Fruit fly (Drosophila melanogaster) whole organism, embryonic: ENCODE measurements around the gene CG14820.

Experiments used
- Blimp-1 ChIP-seq: fragments of 200-800 bp; sonication (Bioruptor generic); optimal IDR thresholded peaks from 3 replicates; lab custom pipeline; 2018; ENCODE audit warnings: missing biosample characterization, missing genetic modification characterization, mild to moderate bottlenecking, moderate library complexity, missing genetic modification reagents
- CG10147 ChIP-seq: fragments of 200-800 bp; sonication (Bioruptor generic); optimal IDR thresholded peaks from 2 replicates; lab custom pipeline; 2019; ENCODE audit warnings: missing biosample characterization, mild to moderate bottlenecking, missing genetic modification characterization, moderate library complexity
- CG10979 ChIP-seq: fragments of 200-800 bp; sonication (Bioruptor generic); optimal IDR thresholded peaks from 2 replicates; lab custom pipeline; 2018; ENCODE audit warnings: missing biosample characterization, mild to moderate bottlenecking, missing genetic modification characterization, moderate library complexity
- CG14441 ChIP-seq: fragments of 200-800 bp; sonication (Bioruptor generic); IDR thresholded peaks from 2 replicates; pipeline ENCODE4 v1.3.6; 2022; ENCODE audit warnings: missing biosample characterization, missing genetic modification characterization
- CG15011 ChIP-seq: fragments of 200-800 bp; sonication (Bioruptor generic); optimal IDR thresholded peaks from 3 replicates; lab custom pipeline; 2018; ENCODE audit warnings: missing biosample characterization, mild to moderate bottlenecking, missing genetic modification characterization
- CG1529 ChIP-seq: fragments of 200-800 bp; sonication (Bioruptor generic); optimal IDR thresholded peaks from 3 replicates; lab custom pipeline; 2018; ENCODE audit warnings: missing biosample characterization, missing genetic modification characterization
- CG15601 ChIP-seq: fragments of 200-800 bp; sonication (Bioruptor generic); optimal IDR thresholded peaks from 3 replicates; lab custom pipeline; 2019; ENCODE audit warnings: missing biosample characterization, mild to moderate bottlenecking, missing genetic modification characterization, moderate library complexity
- CG2678 ChIP-seq: fragments of 200-800 bp; sonication (Bioruptor generic); optimal IDR thresholded peaks from 3 replicates; lab custom pipeline; 2019; ENCODE audit warnings: missing biosample characterization, mild to moderate bottlenecking, missing genetic modification characterization, moderate library complexity
- CG30403 ChIP-seq: fragments of 200-800 bp; sonication (Bioruptor generic); optimal IDR thresholded peaks from 3 replicates; lab custom pipeline; 2016; ENCODE audit warnings: missing biosample characterization, missing genetic modification characterization
- CG31224 ChIP-seq: fragments of 200-800 bp; sonication (Bioruptor generic); IDR thresholded peaks from 2 replicates; pipeline ENCODE4 v1.3.6; 2022; ENCODE audit warnings: missing biosample characterization, missing genetic modification characterization
- CG31365 ChIP-seq: fragments of 200-800 bp; sonication (Bioruptor generic); optimal IDR thresholded peaks from 2 replicates; lab custom pipeline; 2018; ENCODE audit warnings: missing biosample characterization, mild to moderate bottlenecking, missing genetic modification characterization
- CG31441 ChIP-seq: fragments of 200-800 bp; sonication (Bioruptor generic); IDR thresholded peaks from 2 replicates; pipeline ENCODE4 v1.3.6; 2022; ENCODE audit warnings: missing biosample characterization, missing genetic modification characterization
- CG32767 ChIP-seq: fragments of 200-800 bp; sonication (Bioruptor generic); IDR thresholded peaks from 2 replicates; pipeline ENCODE4 v1.3.6; 2022; ENCODE audit warnings: missing biosample characterization, missing genetic modification characterization
- CG4424 ChIP-seq: fragments of 200-800 bp; sonication (Bioruptor generic); optimal IDR thresholded peaks from 3 replicates; lab custom pipeline; 2016; ENCODE audit warnings: missing biosample characterization, missing genetic modification characterization
- CG6175 ChIP-seq: fragments of 200-800 bp; sonication (Bioruptor generic); IDR thresholded peaks from 3 replicates; pipeline ENCODE4 v1.3.6; 2022; ENCODE audit warnings: missing biosample characterization, missing genetic modification characterization
- CG6765 ChIP-seq: fragments of 200-800 bp; sonication (Bioruptor generic); optimal IDR thresholded peaks from 3 replicates; lab custom pipeline; 2017; ENCODE audit warnings: missing biosample characterization, mild to moderate bottlenecking, missing genetic modification characterization
- CG6813 ChIP-seq: fragments of 200-800 bp; sonication (Bioruptor generic); optimal IDR thresholded peaks from 2 replicates; lab custom pipeline; 2017; ENCODE audit warnings: missing biosample characterization, missing genetic modification characterization, mild to moderate bottlenecking, moderate library complexity, missing genetic modification reagents
- CG7372 ChIP-seq: fragments of 200-800 bp; sonication (Bioruptor generic); IDR thresholded peaks from 2 replicates; pipeline ENCODE4 v1.3.6; 2022; ENCODE audit warnings: missing biosample characterization, missing genetic modification characterization
- CG7745 ChIP-seq: fragments of 200-800 bp; sonication (Bioruptor generic); optimal IDR thresholded peaks from 2 replicates; lab custom pipeline; 2018; ENCODE audit warnings: missing biosample characterization, mild to moderate bottlenecking, missing genetic modification characterization, moderate library complexity
- CG7786 ChIP-seq: fragments of 200-800 bp; sonication (Bioruptor generic); optimal IDR thresholded peaks from 2 replicates; lab custom pipeline; 2016; ENCODE audit warnings: missing biosample characterization, missing genetic modification characterization
- CrebB ChIP-seq: fragments of 200-800 bp; sonication (Bioruptor generic); optimal IDR thresholded peaks from 3 replicates; lab custom pipeline; 2018; ENCODE audit warnings: missing biosample characterization, mild to moderate bottlenecking, missing genetic modification characterization
- Doc2 ChIP-seq: fragments of 200-800 bp; sonication (Bioruptor generic); IDR thresholded peaks from 2 replicates; pipeline ENCODE4 v1.3.6; 2022; ENCODE audit warnings: missing biosample characterization, missing genetic modification characterization
- E2f2 ChIP-seq: fragments of 200-800 bp; sonication (Bioruptor generic); IDR thresholded peaks from 2 replicates; pipeline ENCODE4 v1.3.6; 2022; ENCODE audit warnings: missing biosample characterization, missing genetic modification characterization
- Fer1 ChIP-seq: fragments of 200-800 bp; sonication (Bioruptor generic); optimal IDR thresholded peaks from 2 replicates; lab custom pipeline; 2017; ENCODE audit warnings: missing biosample characterization, mild to moderate bottlenecking, missing genetic modification characterization
- Fer2 ChIP-seq: fragments of 200-800 bp; sonication (Bioruptor generic); optimal IDR thresholded peaks from 2 replicates; lab custom pipeline; 2018; ENCODE audit warnings: missing biosample characterization, mild to moderate bottlenecking, missing genetic modification characterization, moderate library complexity
- H15 ChIP-seq: fragments of 200-800 bp; sonication (Bioruptor generic); IDR thresholded peaks from 3 replicates; pipeline ENCODE4 v1.3.6; 2022; ENCODE audit warnings: missing biosample characterization, missing genetic modification characterization
- HLH4C ChIP-seq: fragments of 200-800 bp; sonication (Bioruptor generic); IDR thresholded peaks from 3 replicates; pipeline ENCODE4 v1.3.6; 2022; ENCODE audit warnings: missing biosample characterization, missing genetic modification characterization; ENCODE audit not compliant: partially characterized antibody
- Hand ChIP-seq: fragments of 200-800 bp; sonication (Bioruptor generic); optimal IDR thresholded peaks from 2 replicates; lab custom pipeline; 2017; ENCODE audit warnings: mild to moderate bottlenecking, missing biosample characterization, missing genetic modification reagents, missing genetic modification characterization
- MTF-1 ChIP-seq: fragments of 200-800 bp; sonication (Bioruptor generic); optimal IDR thresholded peaks from 2 replicates; lab custom pipeline; 2018; ENCODE audit warnings: missing biosample characterization, mild to moderate bottlenecking, missing genetic modification characterization, borderline replicate concordance
- Mad ChIP-seq: fragments of 200-800 bp; sonication (Bioruptor generic); optimal IDR thresholded peaks from 2 replicates; lab custom pipeline; 2016; ENCODE audit warnings: missing biosample characterization, missing genetic modification characterization
- Nf-YA ChIP-seq: fragments of 200-800 bp; sonication (Bioruptor generic); IDR thresholded peaks from 2 replicates; pipeline ENCODE4 v1.3.6; 2022; ENCODE audit warnings: missing biosample characterization, missing genetic modification characterization
- Scr ChIP-seq: fragments of 200-800 bp; sonication (Bioruptor generic); IDR thresholded peaks from 2 replicates; pipeline ENCODE4 v1.3.6; 2022; ENCODE audit warnings: missing biosample characterization, missing genetic modification characterization; ENCODE audit not compliant: partially characterized antibody
- Side ChIP-seq: fragments of 200-800 bp; sonication (Bioruptor generic); optimal IDR thresholded peaks from 2 replicates; lab custom pipeline; 2016; ENCODE audit warnings: missing biosample characterization, missing genetic modification characterization
- Taf1 ChIP-seq: fragments of 200-800 bp; sonication (Bioruptor generic); IDR thresholded peaks from 2 replicates; pipeline ENCODE4 v1.3.6; 2022; ENCODE audit warnings: missing biosample characterization, missing genetic modification characterization
- crc ChIP-seq: fragments of 200-800 bp; sonication (Bioruptor generic); optimal IDR thresholded peaks from 2 replicates; lab custom pipeline; 2016; ENCODE audit warnings: missing biosample characterization, missing genetic modification characterization
- da ChIP-seq: fragments of 200-800 bp; sonication (Bioruptor generic); optimal IDR thresholded peaks from 2 replicates; lab custom pipeline; 2016; ENCODE audit warnings: missing biosample characterization, missing genetic modification characterization
- dati ChIP-seq: fragments of 200-800 bp; sonication (Bioruptor generic); IDR thresholded peaks from 2 replicates; pipeline ENCODE4 v1.3.6; 2022; ENCODE audit warnings: missing biosample characterization, missing genetic modification characterization
- dmrt99B ChIP-seq: fragments of 200-800 bp; sonication (Bioruptor generic); optimal IDR thresholded peaks from 2 replicates; lab custom pipeline; 2018; ENCODE audit warnings: missing biosample characterization, mild to moderate bottlenecking, missing genetic modification characterization, moderate library complexity
- dpn ChIP-seq, 2 experiments: fragments of 200-800 bp; sonication (Bioruptor generic); optimal IDR thresholded peaks; 3 replicates each; lab custom pipeline; 2016; ENCODE audit warnings: missing biosample characterization in 2 of 2, missing genetic modification characterization in 2 of 2
- esg ChIP-seq: fragments of 200-800 bp; sonication (Bioruptor generic); conservative IDR thresholded peaks from 2 replicates; pipeline ENCODE4 v1.3.6; 2022; ENCODE audit warnings: missing biosample characterization, missing genetic modification characterization
- fd3F ChIP-seq: fragments of 200-800 bp; sonication (Bioruptor generic); optimal IDR thresholded peaks from 2 replicates; lab custom pipeline; 2018; ENCODE audit warnings: missing biosample characterization, mild to moderate bottlenecking, missing genetic modification characterization, moderate library complexity
- ftz-f1 ChIP-seq: fragments of 200-800 bp; sonication (Bioruptor generic); optimal IDR thresholded peaks from 2 replicates; lab custom pipeline; 2016; ENCODE audit warnings: missing biosample characterization, missing genetic modification characterization
- hth ChIP-seq: fragments of >200 bp; optimal IDR thresholded peaks from 2 replicates; lab custom pipeline; 2017; ENCODE audit warnings: inconsistent platforms
- insv ChIP-seq, 2 experiments: fragments of 200-800 bp; sonication (Bioruptor generic); optimal IDR thresholded peaks; 3 replicates each; lab custom pipeline; 2016 to 2018; ENCODE audit warnings: missing biosample characterization in 2 of 2, missing genetic modification characterization in 2 of 2
- jigr1 ChIP-seq: fragments of 200-800 bp; sonication (Bioruptor generic); IDR thresholded peaks from 3 replicates; pipeline ENCODE4 v1.3.6; 2022; ENCODE audit warnings: missing biosample characterization, missing genetic modification characterization
- maf-S ChIP-seq: fragments of 200-800 bp; sonication (Bioruptor generic); optimal IDR thresholded peaks from 2 replicates; lab custom pipeline; 2016; ENCODE audit warnings: missing biosample characterization, missing genetic modification characterization
- nerfin-1 ChIP-seq: fragments of 200-800 bp; sonication (Bioruptor generic); optimal IDR thresholded peaks from 3 replicates; lab custom pipeline; 2019; ENCODE audit warnings: missing biosample characterization, mild to moderate bottlenecking, missing genetic modification characterization, moderate library complexity
- oc ChIP-seq: fragments of 200-800 bp; sonication (Bioruptor generic); optimal IDR thresholded peaks from 2 replicates; lab custom pipeline; 2018; ENCODE audit warnings: missing biosample characterization, mild to moderate bottlenecking, missing genetic modification characterization, moderate library complexity
- org-1 ChIP-seq: fragments of 200-800 bp; sonication (Bioruptor generic); optimal IDR thresholded peaks from 2 replicates; lab custom pipeline; 2017; ENCODE audit warnings: missing biosample characterization, missing genetic modification characterization
- pnt ChIP-seq: fragments of 200-800 bp; sonication (Bioruptor generic); optimal IDR thresholded peaks from 3 replicates; lab custom pipeline; 2016; ENCODE audit warnings: missing biosample characterization, missing genetic modification characterization
- sens-2 ChIP-seq: fragments of 200-800 bp; sonication (Bioruptor generic); IDR thresholded peaks from 2 replicates; pipeline ENCODE4 v1.3.6; 2022; ENCODE audit warnings: missing biosample characterization, missing genetic modification characterization

The CG14820 gene

dm6 chr3L:6885666-6886335 lies 46.9 kb upstream of the CG14820 start (continued):
- no peak for TF ChIP-seq MTF-1
- no peak for TF ChIP-seq sens-2
- no peak for TF ChIP-seq CrebB (tag; lab: Kevin White, UChicago)
- no peak for TF ChIP-seq CG7372 (GFP tag; lab: Robert Waterston, UW)
- TF ChIP-seq ftz-f1 (GFP tag; lab: Kevin White, UChicago) = no peak
- no peak for TF ChIP-seq CG15011
- TF ChIP-seq HLH4C (GFP tag; lab: Robert Waterston, UW) = no peak
- peak; percentile 72 for TF ChIP-seq CG31441 (GFP tag; lab: Robert Waterston, UW)
- no peak for TF ChIP-seq Scr (GFP tag; lab: Robert Waterston, UW)
- no peak for TF ChIP-seq Taf1
- peak; percentile 50 for TF ChIP-seq Blimp-1 (GFP tag; lab: Kevin White, UChicago)
- TF ChIP-seq Mad (GFP tag; lab: Kevin White, UChicago) = no peak
- no peak for TF ChIP-seq Fer1 (GFP tag; lab: Kevin White, UChicago)
- TF ChIP-seq CG4424 = peak; percentile 28
- TF ChIP-seq CG14441 (GFP tag; lab: Robert Waterston, UW) = no peak
- TF ChIP-seq pnt = no peak
- TF ChIP-seq esg = no peak
- peak; percentile 70 for TF ChIP-seq CG2678 (tag; lab: Kevin White, UChicago)
- TF ChIP-seq CG15601 (tag; lab: Kevin White, UChicago) = peak; percentile 51
- TF ChIP-seq Hand (GFP tag; lab: Kevin White, UChicago) = no peak
- no peak for TF ChIP-seq CG31365 (tag; lab: Kevin White, UChicago)
- no peak for TF ChIP-seq crc (GFP tag; lab: Kevin White, UChicago)
- TF ChIP-seq maf-S (GFP tag; lab: Kevin White, UChicago) = no peak
- TF ChIP-seq E2f2 (GFP tag; lab: Robert Waterston, UW) = no peak
- no peak for TF ChIP-seq da (GFP tag; lab: Kevin White, UChicago)
- no peak for TF ChIP-seq Doc2 (GFP tag; lab: Robert Waterston, UW)
- no peak for TF ChIP-seq CG32767 (GFP tag; lab: Robert Waterston, UW)
- TF ChIP-seq insv (GFP tag; optimal IDR thresholded peaks at IDR 0.05; lab: Kevin White, UChicago) = no peak
- no peak for TF ChIP-seq CG6813 (GFP tag; lab: Kevin White, UChicago)
- peak; percentile 56 for TF ChIP-seq dmrt99B
- no peak for TF ChIP-seq CG1529
- TF ChIP-seq CG10979 (tag; lab: Kevin White, UChicago) = peak; percentile 79
- peak; percentile 42 for TF ChIP-seq oc (tag; lab: Kevin White, UChicago)
- TF ChIP-seq jigr1 (GFP tag; lab: Robert Waterston, UW) = no peak
- peak; percentile 51 for TF ChIP-seq nerfin-1 (tag; lab: Kevin White, UChicago)
- no peak for TF ChIP-seq CG6765 (GFP tag; lab: Kevin White, UChicago)
- TF ChIP-seq H15 (GFP tag; lab: Robert Waterston, UW) = no peak
- TF ChIP-seq CG31224 (GFP tag; lab: Robert Waterston, UW) = no peak
- no peak for TF ChIP-seq CG6175
- no peak for TF ChIP-seq Side (GFP tag; lab: Kevin White, UChicago)
- TF ChIP-seq hth (lab: Kevin White, UChicago) = no peak
- no peak for TF ChIP-seq CG7786 (GFP tag; lab: Kevin White, UChicago)
- TF ChIP-seq CG10147 (GFP tag; lab: Kevin White, UChicago) = no peak
- TF ChIP-seq org-1 = no peak
- no peak for TF ChIP-seq CG7745
- TF ChIP-seq fd3F (GFP tag; lab: Kevin White, UChicago) = no peak
- TF ChIP-seq CG30403 (GFP tag; lab: Kevin White, UChicago) = no peak
- TF ChIP-seq dpn (GFP tag; optimal IDR thresholded peaks at IDR 0.05; lab: Kevin White, UChicago) = no peak
- no peak for TF ChIP-seq Nf-YA
- no peak for TF ChIP-seq Fer2 (tag; lab: Kevin White, UChicago)
- no peak for TF ChIP-seq dati (GFP tag; lab: Robert Waterston, UW)
